Worm (Caenorhabditis elegans) whole organism, young adult: Measurements from ENCODE around the gene R09A1.3.

Experiments
- F23B12.7 ChIP-seq: sonication (generic microtip); optimal IDR thresholded peaks from 2 replicates; lab custom pipeline; 2017; ENCODE audit warnings: missing genetic modification characterization, mild to moderate bottlenecking, missing compliant biosample characterization, antibody characterized with exemption, moderate library complexity; ENCODE audit not compliant: insufficient read depth
- Y79H2A.3 ChIP-seq: fragments of 200-800 bp; sonication (Bioruptor generic); conservative IDR thresholded peaks from 2 replicates; pipeline ENCODE4 v1.3.6; 2022; ENCODE audit warnings: missing genetic modification reagents, missing genetic modification characterization, missing compliant biosample characterization
- ceh-27 ChIP-seq: fragments of 200-800 bp; sonication (Bioruptor generic); optimal IDR thresholded peaks from 2 replicates; lab custom pipeline; 2018; ENCODE audit warnings: mild to moderate bottlenecking, missing genetic modification characterization, moderate library complexity, missing compliant biosample characterization
- nhr-120 ChIP-seq: fragments of 200-800 bp; sonication (Bioruptor generic); IDR thresholded peaks from 2 replicates; pipeline ENCODE4 v1.3.6; 2022; ENCODE audit warnings: missing genetic modification characterization, missing compliant biosample characterization

- TF ChIP-seq F23B12.7 (tag; lab: Kevin White, UChicago) (no peak), Y79H2A.3 (GFP tag; lab: Robert Waterston, UW) (no peak), ceh-27 (GFP tag; lab: Kevin White, UChicago) (no peak), nhr-120 (GFP tag; lab: Robert Waterston, UW) (no peak)
Observed at ce11 chrV:983120-983519, 43.8 kb downstream of the R09A1.3 start.
